Worm (Caenorhabditis elegans) whole organism, late embryonic: ENCODE measurements around the gene nhr-219.

Experiments
- C08G9.2 ChIP-seq: sonication (generic microtip); optimal IDR thresholded peaks from 2 replicates; lab custom pipeline; 2016; ENCODE audit warnings: mild to moderate bottlenecking, missing genetic modification characterization, moderate library complexity, missing compliant biosample characterization
- F13H6.1 ChIP-seq: sonication (generic microtip); optimal IDR thresholded peaks from 2 replicates; lab custom pipeline; 2016; ENCODE audit warnings: missing genetic modification characterization, missing compliant biosample characterization
- K02D7.2 ChIP-seq: sonication (generic microtip); optimal IDR thresholded peaks from 2 replicates; lab custom pipeline; 2017; ENCODE audit warnings: mild to moderate bottlenecking, missing genetic modification characterization, missing compliant biosample characterization
- T23F11.4 ChIP-seq: fragments of 200-800 bp; sonication (Bioruptor generic); optimal IDR thresholded peaks from 2 replicates; lab custom pipeline; 2018; ENCODE audit warnings: mild to moderate bottlenecking, missing genetic modification characterization, missing compliant biosample characterization
- Y22D7AL.16 ChIP-seq: sonication (generic microtip); optimal IDR thresholded peaks from 2 replicates; lab custom pipeline; 2016; ENCODE audit warnings: missing genetic modification characterization, missing compliant biosample characterization
- ceh-14 ChIP-seq: sonication (generic microtip); optimal IDR thresholded peaks from 2 replicates; lab custom pipeline; 2016; ENCODE audit warnings: missing genotype, missing genetic modification characterization, missing compliant biosample characterization
- ceh-22 ChIP-seq: sonication (generic microtip); optimal IDR thresholded peaks from 2 replicates; lab custom pipeline; 2017; ENCODE audit warnings: missing biosample characterization, missing genetic modification characterization
- ceh-34 ChIP-seq: sonication (generic microtip); optimal IDR thresholded peaks from 2 replicates; lab custom pipeline; 2016; ENCODE audit warnings: mild to moderate bottlenecking, missing genetic modification characterization, missing compliant biosample characterization
- elt-4 ChIP-seq: sonication (generic microtip); optimal IDR thresholded peaks from 2 replicates; lab custom pipeline; 2016; ENCODE audit warnings: missing genetic modification characterization, missing compliant biosample characterization
- fax-1 ChIP-seq: sonication (generic microtip); optimal IDR thresholded peaks from 2 replicates; lab custom pipeline; 2016; ENCODE audit warnings: missing genotype, missing genetic modification characterization, missing compliant biosample characterization
- fkh-10 ChIP-seq: fragments of 150-350 bp; optimal IDR thresholded peaks from 2 replicates; lab custom pipeline; 2014; ENCODE audit warnings: missing biosample characterization, missing genetic modification reagents, missing genetic modification characterization
- fkh-6 ChIP-seq: sonication (generic microtip); optimal IDR thresholded peaks from 2 replicates; lab custom pipeline; 2016; ENCODE audit warnings: missing genetic modification characterization, missing compliant biosample characterization
- gmeb-2 ChIP-seq: sonication (generic microtip); optimal IDR thresholded peaks from 2 replicates; lab custom pipeline; 2016; ENCODE audit warnings: missing genetic modification characterization, inconsistent platforms, missing compliant biosample characterization
- hlh-13 ChIP-seq: fragments of 200-800 bp; sonication (Bioruptor generic); optimal IDR thresholded peaks from 2 replicates; lab custom pipeline; 2018; ENCODE audit warnings: mild to moderate bottlenecking, missing genetic modification characterization, missing compliant biosample characterization
- hlh-30 ChIP-seq: sonication (generic microtip); optimal IDR thresholded peaks from 2 replicates; lab custom pipeline; 2017; ENCODE audit warnings: antibody characterized with exemption, missing genetic modification characterization, missing compliant biosample characterization; ENCODE audit not compliant: insufficient read depth
- hlh-6 ChIP-seq: sonication (generic microtip); optimal IDR thresholded peaks from 2 replicates; lab custom pipeline; 2016; ENCODE audit warnings: missing genotype, missing genetic modification characterization, missing compliant biosample characterization
- lim-6 ChIP-seq: sonication (generic microtip); optimal IDR thresholded peaks from 2 replicates; lab custom pipeline; 2016; ENCODE audit warnings: missing genetic modification characterization, missing compliant biosample characterization
- lin-11 ChIP-seq: fragments of 200-800 bp; sonication (Bioruptor generic); optimal IDR thresholded peaks from 2 replicates; lab custom pipeline; 2018; ENCODE audit warnings: mild to moderate bottlenecking, missing genetic modification characterization, missing compliant biosample characterization
- madf-2 ChIP-seq: sonication (generic microtip); optimal IDR thresholded peaks from 2 replicates; lab custom pipeline; 2017; ENCODE audit warnings: missing genetic modification characterization, missing compliant biosample characterization
- nfya-1 ChIP-seq: sonication (generic microtip); optimal IDR thresholded peaks from 2 replicates; lab custom pipeline; 2017; ENCODE audit warnings: missing genetic modification characterization, mild to moderate bottlenecking, missing compliant biosample characterization, antibody characterized with exemption, moderate library complexity
- nhr-232 ChIP-seq: sonication (generic microtip); optimal IDR thresholded peaks from 2 replicates; lab custom pipeline; 2016; ENCODE audit warnings: missing genetic modification characterization, missing compliant biosample characterization
- odd-2 ChIP-seq: sonication (generic microtip); optimal IDR thresholded peaks from 2 replicates; lab custom pipeline; 2017; ENCODE audit warnings: antibody characterized with exemption, mild to moderate bottlenecking, missing genetic modification characterization, missing compliant biosample characterization
- pag-3 ChIP-seq: sonication (generic microtip); optimal IDR thresholded peaks from 2 replicates; lab custom pipeline; 2016; ENCODE audit warnings: missing compliant biosample characterization, missing genetic modification characterization, borderline replicate concordance
- pat-9 ChIP-seq: fragments of 200-800 bp; sonication (Bioruptor generic); optimal IDR thresholded peaks from 2 replicates; lab custom pipeline; 2018; ENCODE audit warnings: mild to moderate bottlenecking, missing genetic modification characterization, moderate library complexity, missing compliant biosample characterization
- pha-4 ChIP-seq: fragments of 150-350 bp; optimal IDR thresholded peaks from 2 replicates; lab custom pipeline; 2018; ENCODE audit warnings: missing biosample characterization, missing genetic modification reagents, missing genetic modification characterization
- pqm-1 ChIP-seq: sonication (generic microtip); optimal IDR thresholded peaks from 2 replicates; lab custom pipeline; 2016; ENCODE audit warnings: missing genetic modification characterization, missing compliant biosample characterization
- pros-1 ChIP-seq: fragments of 150-350 bp; optimal IDR thresholded peaks from 2 replicates; lab custom pipeline; 2014; ENCODE audit warnings: missing biosample characterization, missing genetic modification reagents, missing genetic modification characterization
- ref-2 ChIP-seq: sonication (generic microtip); optimal IDR thresholded peaks from 2 replicates; lab custom pipeline; 2016; ENCODE audit warnings: missing genetic modification characterization, missing compliant biosample characterization
- sdc-2 ChIP-seq: sonication (generic microtip); optimal IDR thresholded peaks from 2 replicates; lab custom pipeline; 2016; ENCODE audit warnings: missing genotype, missing genetic modification characterization, missing compliant biosample characterization
- syd-9 ChIP-seq: sonication (generic microtip); optimal IDR thresholded peaks from 2 replicates; lab custom pipeline; 2016; ENCODE audit warnings: mild to moderate bottlenecking, missing genetic modification characterization, moderate library complexity, missing compliant biosample characterization
- ttx-3 ChIP-seq: sonication (generic microtip); optimal IDR thresholded peaks from 2 replicates; lab custom pipeline; 2016; ENCODE audit warnings: missing genetic modification reagents, missing genetic modification characterization, missing compliant biosample characterization
- zip-5 ChIP-seq: sonication (generic microtip); optimal IDR thresholded peaks from 2 replicates; lab custom pipeline; 2016; ENCODE audit warnings: missing genetic modification characterization, missing compliant biosample characterization

nhr-219 gene

ce11 chrV:8984783-8985182, 18.8 kb upstream of the nhr-219 start (continued):
- TF ChIP-seq F13H6.1 (tag; lab: Kevin White, UChicago), result no peak

DNA sequence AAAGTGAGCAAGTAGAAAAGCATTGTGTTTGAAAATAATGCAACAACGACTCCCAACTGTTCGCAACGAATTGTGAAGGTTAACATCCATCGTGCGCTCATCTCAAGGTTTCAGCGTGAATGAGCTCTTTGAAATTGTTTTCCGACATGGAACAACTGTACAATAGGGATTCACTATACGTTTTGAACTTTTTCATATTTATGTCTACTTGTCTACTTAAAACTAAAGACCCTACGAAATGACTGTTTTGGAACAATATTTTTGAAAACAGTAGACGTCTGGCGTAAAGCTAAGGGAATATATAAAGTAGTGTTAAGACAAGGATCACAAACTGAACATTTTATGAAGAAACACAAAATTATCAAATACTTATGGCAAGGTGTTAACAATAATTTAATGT, 17.6 kb upstream of the nhr-219 start, which contains the start of gene str-86:
str-86 (minus strand) TSS at position 101 of the 400 bp plus-strand sequence.
- no peak for TF ChIP-seq nhr-232 (tag; lab: Kevin White, UChicago)
- no peak for TF ChIP-seq hlh-6
- no peak for TF ChIP-seq Y22D7AL.16 (tag; lab: Kevin White, UChicago)
- TF ChIP-seq gmeb-2 (tag; lab: Kevin White, UChicago), result no peak
- no peak for TF ChIP-seq elt-4
- no peak for TF ChIP-seq sdc-2 (tag; lab: Kevin White, UChicago)
- TF ChIP-seq fax-1 (tag; lab: Kevin White, UChicago), result no peak
- no peak for TF ChIP-seq lin-11 (tag; lab: Kevin White, UChicago)
- TF ChIP-seq K02D7.2 (tag; lab: Kevin White, UChicago), result no peak
- TF ChIP-seq ceh-14 (tag; lab: Kevin White, UChicago), result no peak

ce11 chrV:8980845-8981244, 14.9 kb upstream of the nhr-219 start, which contains the start of gene str-84:
TSS of gene str-84 (minus strand) at chrV:8980945.
- TF ChIP-seq fkh-6 (tag; lab: Kevin White, UChicago) (no peak), pros-1 (tag; lab: Kevin White, UChicago) (no peak), fkh-10 (GFP tag; lab: Kevin White, UChicago) (no peak), zip-5 (tag; lab: Kevin White, UChicago) (no peak), elt-4 (no peak), ceh-22 (tag; lab: Kevin White, UChicago) (no peak), hlh-30 (tag; lab: Kevin White, UChicago) (no peak), syd-9 (tag; lab: Kevin White, UChicago) (no peak), fax-1 (tag; lab: Kevin White, UChicago) (no peak)

DNA sequence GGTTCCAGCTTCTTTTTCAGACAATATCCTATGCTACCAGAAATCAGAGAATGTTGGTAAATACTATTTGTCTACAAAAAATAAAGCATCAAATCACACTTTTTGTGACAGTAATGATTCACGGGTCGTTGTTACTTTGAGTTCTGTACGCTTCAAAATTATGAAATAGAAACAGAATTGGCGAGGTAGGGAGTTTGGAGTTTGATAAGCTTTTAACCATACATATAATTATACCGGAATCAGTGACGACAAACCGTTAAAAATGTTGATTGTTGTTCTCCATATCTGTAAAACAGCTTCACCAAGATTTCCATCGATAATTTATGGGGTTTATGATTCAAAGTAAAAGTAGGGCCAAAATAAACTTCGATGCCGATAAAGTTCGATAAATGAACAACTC, 11.9 kb upstream of the nhr-219 start:
- TF ChIP-seq pha-4 (tag; lab: Kevin White, UChicago) (no peak), pag-3 (no peak), pros-1 (tag; lab: Kevin White, UChicago) (no peak), hlh-13 (no peak), hlh-30 (tag; lab: Kevin White, UChicago) (no peak), ttx-3 (tag; lab: Kevin White, UChicago) (no peak), pqm-1 (no peak), odd-2 (tag; lab: Kevin White, UChicago) (no peak)

DNA sequence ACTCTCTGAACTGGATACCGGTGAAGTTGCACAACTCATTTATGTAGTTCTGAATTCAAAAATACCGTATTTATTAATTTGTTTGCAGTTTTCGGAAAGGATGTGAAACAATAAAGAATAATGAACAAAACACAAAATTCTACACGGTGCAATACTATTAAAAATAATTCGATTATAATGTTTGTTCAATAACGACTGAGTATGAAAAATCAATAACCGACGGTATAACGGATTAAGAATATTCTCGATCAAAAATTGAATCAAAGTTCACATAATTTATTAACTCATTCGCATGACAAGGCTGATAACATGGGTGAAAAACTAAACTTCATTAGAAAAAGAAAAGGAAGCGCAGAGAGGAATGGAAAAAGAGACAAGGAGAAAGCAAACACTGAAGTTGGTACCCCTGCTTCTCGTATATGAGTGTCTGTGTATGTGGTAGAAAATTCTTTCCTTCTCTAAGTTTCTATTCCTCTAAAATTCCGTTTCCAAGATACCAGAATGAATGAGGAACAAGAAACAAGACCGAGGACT, 9.0 kb upstream of the nhr-219 start, which contains the start of gene nhr-143:
nhr-143 (minus strand) TSS at position 51 of the 534 bp plus-strand sequence.
- TF ChIP-seq lim-6, result no peak
- TF ChIP-seq fkh-6 (tag; lab: Kevin White, UChicago), result no peak
- TF ChIP-seq T23F11.4, result no peak
- no peak for TF ChIP-seq hlh-13
- TF ChIP-seq C08G9.2 (tag; lab: Kevin White, UChicago), result no peak
- no peak for TF ChIP-seq madf-2 (tag; lab: Kevin White, UChicago)
- TF ChIP-seq ceh-34 (tag; lab: Kevin White, UChicago), result no peak
- no peak for TF ChIP-seq ref-2
- TF ChIP-seq pat-9 (tag; lab: Kevin White, UChicago), result no peak
- TF ChIP-seq ceh-14 (tag; lab: Kevin White, UChicago), result no peak
- TF ChIP-seq odd-2 (tag; lab: Kevin White, UChicago), result no peak

ce11 chrV:8972271-8972670, 6.3 kb upstream of the nhr-219 start, which contains the start of gene nhr-195:
TSS of gene nhr-195 (minus strand) at chrV:8972371.
- no peak for TF ChIP-seq C08G9.2 (tag; lab: Kevin White, UChicago)
- no peak for TF ChIP-seq fkh-10 (GFP tag; lab: Kevin White, UChicago)
- no peak for TF ChIP-seq nfya-1 (tag; lab: Kevin White, UChicago)
